Worm (Caenorhabditis elegans): ENCODE results near the gene B0024.13.

The B0024.13 gene

ce11 chrV:10350054-10350453, 29.5 kb downstream of the B0024.13 start, which contains the start of gene K07C5.9:
K07C5.9 (minus strand) TSS chrV:10350154.
- TF ChIP-seq dao-5 (tag; optimal IDR thresholded peaks at IDR 0.05) = no peak
- TF ChIP-seq W03F9.2 (tag; optimal IDR thresholded peaks at IDR 0.05) = no peak
- TF ChIP-seq him-1 (tag; optimal IDR thresholded peaks at IDR 0.05) = no peak

ce11 chrV:10352928-10353427, 32.5 kb downstream of the B0024.13 start, which contains the start of gene nol-56:
nol-56 (minus strand) TSS chrV:10352978.
- TF ChIP-seq dao-5 (tag; optimal IDR thresholded peaks at IDR 0.05) (no peak), him-1 (tag; optimal IDR thresholded peaks at IDR 0.05) (peak; percentile 28), W03F9.2 (tag; optimal IDR thresholded peaks at IDR 0.05) (peak; percentile 93)

- TF ChIP-seq dao-5 (tag; optimal IDR thresholded peaks at IDR 0.05) (no peak), W03F9.2 (tag; optimal IDR thresholded peaks at IDR 0.05) (peak; percentile 86), him-1 (tag; optimal IDR thresholded peaks at IDR 0.05) (peak; percentile 32)
Measured at ce11 chrV:10355773-10356335, 35.3 kb downstream of the B0024.13 start, which contains the start of gene sluh-7. sluh-7 (minus strand) TSS chrV:10355823.

- TF ChIP-seq W03F9.2 (tag; optimal IDR thresholded peaks at IDR 0.05) (no peak), dao-5 (tag; optimal IDR thresholded peaks at IDR 0.05) (no peak), him-1 (tag; optimal IDR thresholded peaks at IDR 0.05) (no peak)
Measured at ce11 chrV:10357467-10357953, 37.0 kb downstream of the B0024.13 start, which contains the start of gene ceeh-2. ceeh-2 (minus strand) TSS chrV:10357903.

ce11 chrV:10358238-10358637, 37.7 kb downstream of the B0024.13 start, which contains the start of gene ttll-15:
ttll-15 (plus strand) TSS chrV:10358538.
- no peak for TF ChIP-seq W03F9.2 (tag; optimal IDR thresholded peaks at IDR 0.05)

ce11 chrV:10360186-10360585, 39.7 kb downstream of the B0024.13 start:
- TF ChIP-seq him-1 (tag; optimal IDR thresholded peaks at IDR 0.05) (no peak), dao-5 (tag; optimal IDR thresholded peaks at IDR 0.05) (no peak), W03F9.2 (tag; optimal IDR thresholded peaks at IDR 0.05) (no peak)

ce11 chrV:10361830-10362397, 41.4 kb downstream of the B0024.13 start, which contains the start of gene cash-1:
cash-1 (plus strand) TSS chrV:10362261.
- TF ChIP-seq him-1 (tag; optimal IDR thresholded peaks at IDR 0.05) (no peak), W03F9.2 (tag; optimal IDR thresholded peaks at IDR 0.05) (peak; percentile 73)

ce11 chrV:10363834-10364233, 43.3 kb downstream of the B0024.13 start:
- no peak for TF ChIP-seq dao-5 (tag; optimal IDR thresholded peaks at IDR 0.05)
- TF ChIP-seq him-1 (tag; optimal IDR thresholded peaks at IDR 0.05) = no peak
- TF ChIP-seq W03F9.2 (tag; optimal IDR thresholded peaks at IDR 0.05) = no peak

ce11 chrV:10368256-10368655, 47.7 kb downstream of the B0024.13 start, which contains the start of gene sri-20:
sri-20 (plus strand) TSS chrV:10368556.
- TF ChIP-seq W03F9.2 (tag; optimal IDR thresholded peaks at IDR 0.05) (no peak), him-1 (tag; optimal IDR thresholded peaks at IDR 0.05) (no peak), dao-5 (tag; optimal IDR thresholded peaks at IDR 0.05) (no peak)

ce11 chrV:10371177-10371576, 50.7 kb downstream of the B0024.13 start:
- TF ChIP-seq dao-5 (tag; optimal IDR thresholded peaks at IDR 0.05) (no peak), him-1 (tag; optimal IDR thresholded peaks at IDR 0.05) (no peak), W03F9.2 (tag; optimal IDR thresholded peaks at IDR 0.05) (no peak)

All from whole organism, L4/young adult.